1 fruit fly cellular context compared by ENCODE assay signal in genomic region chr3R:5620387-5620956, dm6.
A peak's percentile ranks its signal among the peaks of the same experiment; 100 is the strongest.
TF ChIP-seq lines count a peak whose summit lies in the region.

No protein-coding gene starts in this region.

TF ChIP-seq in whole organism, embryonic, 481 proteins besides CTCF, POLR2A, EP300 and RAD21 (continued from another document):
- TF ChIP-seq tll (GFP tag; optimal IDR thresholded peaks at IDR 0.05; lab: Kevin White, UChicago) (no peak), wdn (GFP tag; IDR thresholded peaks at IDR 0.05; lab: Robert Waterston, UW) (peak; percentile 30; the same call in 1 of the 2 replicates), Ets97D (GFP tag; optimal IDR thresholded peaks at IDR 0.05; lab: Kevin White, UChicago) (peak; percentile 24), eve (GFP tag; optimal IDR thresholded peaks at IDR 0.05; lab: Kevin White, UChicago) (no peak), CG31441 (GFP tag; IDR thresholded peaks at IDR 0.05; lab: Robert Waterston, UW) (peak; percentile 79), Myb (GFP tag; optimal IDR thresholded peaks at IDR 0.05; lab: Kevin White, UChicago) (peak; percentile 53), CG3726 (GFP tag; IDR thresholded peaks at IDR 0.05; lab: Robert Waterston, UW) (peak; percentile 59; the same call in 1 of the 3 replicates), CG18619 (GFP tag; optimal IDR thresholded peaks at IDR 0.05; lab: Kevin White, UChicago) (peak; percentile 66), CG2678 (tag; optimal IDR thresholded peaks at IDR 0.05; lab: Kevin White, UChicago) (peak; percentile 80), CG8924 (tag; optimal IDR thresholded peaks at IDR 0.05; lab: Kevin White, UChicago) (peak; percentile 74), CG1603 (tag; optimal IDR thresholded peaks at IDR 0.05; lab: Kevin White, UChicago) (peak; percentile 71), Med (GFP tag; lab: Kevin White, UChicago) (peak; percentile 94), psq (GFP tag; optimal IDR thresholded peaks at IDR 0.05; lab: Kevin White, UChicago) (no peak), Trl (optimal IDR thresholded peaks at IDR 0.05; lab: Kevin White, UChicago) (no peak), Trl (GFP tag; optimal IDR thresholded peaks at IDR 0.05; lab: Kevin White, UChicago) (peak; percentile 44), Doc2 (GFP tag; IDR thresholded peaks at IDR 0.05; lab: Robert Waterston, UW) (no peak), Hmx (GFP tag; optimal IDR thresholded peaks at IDR 0.05; lab: Kevin White, UChicago) (peak; percentile 9), zen2 (GFP tag; IDR thresholded peaks at IDR 0.05; lab: Robert Waterston, UW; ENCODE audit: partially characterized antibody) (no peak), Awh (GFP tag; IDR thresholded peaks at IDR 0.05; lab: Robert Waterston, UW) (peak; percentile 64; the same call in 1 of the 2 replicates), en (GFP tag; optimal IDR thresholded peaks at IDR 0.05; lab: Kevin White, UChicago) (peak; percentile 49), ato (GFP tag; IDR thresholded peaks at IDR 0.05; lab: Robert Waterston, UW; ENCODE audit: partially characterized antibody) (no peak), Blimp-1 (GFP tag; optimal IDR thresholded peaks at IDR 0.05; lab: Kevin White, UChicago) (no peak), Dip2 (GFP tag; IDR thresholded peaks at IDR 0.05; lab: Robert Waterston, UW) (no peak), Hr39 (optimal IDR thresholded peaks at IDR 0.05; lab: Kevin White, UChicago) (no peak), ab (GFP tag; optimal IDR thresholded peaks at IDR 0.05; lab: Kevin White, UChicago) (peak; percentile 48), CG7745 (tag; optimal IDR thresholded peaks at IDR 0.05; lab: Kevin White, UChicago) (no peak), Six4 (GFP tag; optimal IDR thresholded peaks at IDR 0.05; lab: Kevin White, UChicago) (peak; percentile 38), Lpt (GFP tag; optimal IDR thresholded peaks at IDR 0.05; lab: Kevin White, UChicago) (no peak), CG4707 (GFP tag; optimal IDR thresholded peaks at IDR 0.05; lab: Kevin White, UChicago) (no peak), eyg (GFP tag; optimal IDR thresholded peaks at IDR 0.05; lab: Kevin White, UChicago) (no peak), ssp (GFP tag; IDR thresholded peaks at IDR 0.05; lab: Robert Waterston, UW) (no peak), nerfin-1 (tag; optimal IDR thresholded peaks at IDR 0.05; lab: Kevin White, UChicago) (peak; percentile 51), CG18262 (tag; optimal IDR thresholded peaks at IDR 0.05; lab: Kevin White, UChicago) (peak; percentile 79), NC2β (GFP tag; optimal IDR thresholded peaks at IDR 0.05; lab: Kevin White, UChicago) (peak; percentile 62), unpg (GFP tag; optimal IDR thresholded peaks at IDR 0.05; lab: Kevin White, UChicago) (peak; percentile 35)
TF ChIP-seq in whole organism, embryonic: peak in this region for 308.
